Comparison of ENCODE assay signal across 5 worm cellular contexts in genomic region chrV:19449544-19449943, ce11.
A peak's percentile ranks its signal among the peaks of the same experiment; 100 is the strongest.
TF ChIP-seq lines count a peak whose summit lies in the region.

M04C3.5 (plus strand) TSS chrV:19449733.

TF ChIP-seq in whole organism, L2 larva, 48 proteins besides CTCF, POLR2A, EP300 and RAD21:
- TF ChIP-seq aly-2 (tag; optimal IDR thresholded peaks at IDR 0.05; lab: Kevin White, UChicago): no peak
- TF ChIP-seq fos-1 (tag; optimal IDR thresholded peaks at IDR 0.05; lab: Kevin White, UChicago): peak; percentile 33

TF ChIP-seq in whole organism, L3 larva, 47 proteins besides CTCF, POLR2A, EP300 and RAD21:
- TF ChIP-seq pqm-1 (tag; optimal IDR thresholded peaks at IDR 0.05; lab: Kevin White, UChicago) (peak; percentile 14), ceh-16 (tag; optimal IDR thresholded peaks at IDR 0.05; lab: Kevin White, UChicago) (no peak), elt-2 (tag; optimal IDR thresholded peaks at IDR 0.05; lab: Kevin White, UChicago) (peak; percentile 67)

TF ChIP-seq in whole organism, L4 larva, 104 proteins besides CTCF, POLR2A, EP300 and RAD21 (continues in another document):
- TF ChIP-seq nhr-76 (tag; optimal IDR thresholded peaks at IDR 0.05; lab: Kevin White, UChicago): no peak
- no peak for TF ChIP-seq mdt-29 (GFP tag; IDR thresholded peaks at IDR 0.05; lab: Robert Waterston, UW)
- no peak for TF ChIP-seq snpc-4 (tag; optimal IDR thresholded peaks at IDR 0.05; lab: Kevin White, UChicago)
- TF ChIP-seq ztf-11 (tag; optimal IDR thresholded peaks at IDR 0.05; lab: Kevin White, UChicago): no peak
- TF ChIP-seq gei-8 (GFP tag; optimal IDR thresholded peaks at IDR 0.05; lab: Kevin White, UChicago): no peak
- no peak for TF ChIP-seq cey-2 (tag; optimal IDR thresholded peaks at IDR 0.05; lab: Kevin White, UChicago; ENCODE audit: borderline replicate concordance, insufficient read depth)
- TF ChIP-seq ztf-7 (tag; optimal IDR thresholded peaks at IDR 0.05; lab: Kevin White, UChicago): no peak
- peak; percentile 26 for TF ChIP-seq hlh-11 (tag; optimal IDR thresholded peaks at IDR 0.05; lab: Kevin White, UChicago)
- TF ChIP-seq mes-2 (tag; optimal IDR thresholded peaks at IDR 0.05; lab: Kevin White, UChicago; ENCODE audit: poor library complexity, severe bottlenecking): no peak
- no peak for TF ChIP-seq Y48G9A.11 (GFP tag; IDR thresholded peaks at IDR 0.05; lab: Robert Waterston, UW)
- TF ChIP-seq hlh-30 (tag; optimal IDR thresholded peaks at IDR 0.05; lab: Kevin White, UChicago; ENCODE audit: insufficient read depth): no peak
- no peak for TF ChIP-seq T20F7.1 (GFP tag; optimal IDR thresholded peaks at IDR 0.05; lab: Kevin White, UChicago)
- no peak for TF ChIP-seq nhr-6 (tag; optimal IDR thresholded peaks at IDR 0.05; lab: Kevin White, UChicago)
- no peak for TF ChIP-seq ZK546.5 (tag; optimal IDR thresholded peaks at IDR 0.05; lab: Kevin White, UChicago)
- no peak for TF ChIP-seq nhr-102 (tag; optimal IDR thresholded peaks at IDR 0.05; lab: Kevin White, UChicago)
- no peak for TF ChIP-seq rbr-2 (tag; optimal IDR thresholded peaks at IDR 0.05; lab: Kevin White, UChicago)
- TF ChIP-seq aha-1 (tag; lab: Kevin White, UChicago): peak; percentile 48
- TF ChIP-seq zag-1 (tag; optimal IDR thresholded peaks at IDR 0.05; lab: Kevin White, UChicago): no peak
- TF ChIP-seq lsy-2 (tag; optimal IDR thresholded peaks at IDR 0.05; lab: Kevin White, UChicago): no peak
- no peak for TF ChIP-seq zfp-3 (GFP tag; conservative IDR thresholded peaks at IDR 0.05; lab: Robert Waterston, UW)
- TF ChIP-seq ceh-32 (tag; optimal IDR thresholded peaks at IDR 0.05; lab: Kevin White, UChicago; ENCODE audit: poor library complexity): no peak
- no peak for TF ChIP-seq ceh-20 (GFP tag; IDR thresholded peaks at IDR 0.05; lab: Robert Waterston, UW)
- TF ChIP-seq spr-1 (tag; optimal IDR thresholded peaks at IDR 0.05; lab: Kevin White, UChicago): no peak
- TF ChIP-seq php-3 (GFP tag; IDR thresholded peaks at IDR 0.05; lab: Robert Waterston, UW): no peak
- TF ChIP-seq tag-97 (GFP tag; IDR thresholded peaks at IDR 0.05; lab: Robert Waterston, UW): no peak
- TF ChIP-seq hif-1 (tag; optimal IDR thresholded peaks at IDR 0.05; lab: Kevin White, UChicago): no peak
- TF ChIP-seq F10B5.3 (tag; optimal IDR thresholded peaks at IDR 0.05; lab: Kevin White, UChicago): no peak
- no peak for TF ChIP-seq lin-29 (GFP tag; IDR thresholded peaks at IDR 0.05; lab: Robert Waterston, UW)
- TF ChIP-seq snpc-1.2 (GFP tag; IDR thresholded peaks at IDR 0.05; lab: Robert Waterston, UW): no peak
- no peak for TF ChIP-seq lin-1 (GFP tag; IDR thresholded peaks at IDR 0.05; lab: Robert Waterston, UW)

TF ChIP-seq in whole organism, late embryonic, 69 proteins besides CTCF, POLR2A, EP300 and RAD21:
- TF ChIP-seq mec-3 (tag; optimal IDR thresholded peaks at IDR 0.05; lab: Kevin White, UChicago; ENCODE audit: borderline replicate concordance) (no peak), elt-2 (tag; optimal IDR thresholded peaks at IDR 0.05; lab: Kevin White, UChicago) (peak; percentile 8), pha-4 (tag; optimal IDR thresholded peaks at IDR 0.05; lab: Kevin White, UChicago) (no peak), dve-1 (tag; optimal IDR thresholded peaks at IDR 0.05; lab: Kevin White, UChicago) (no peak)
TF ChIP-seq in whole organism, late embryonic: peak in this region for 1.

TF ChIP-seq in whole organism, young adult, 124 proteins besides CTCF, POLR2A, EP300 and RAD21:
- TF ChIP-seq ceh-58 (GFP tag; IDR thresholded peaks at IDR 0.05; lab: Robert Waterston, UW) (no peak), nhr-80 (tag; optimal IDR thresholded peaks at IDR 0.05; lab: Kevin White, UChicago) (peak; percentile 23)
TF ChIP-seq in whole organism, young adult: peak in this region for 1.
